Worm (Caenorhabditis elegans): ENCODE measurements around the gene K11E4.6.

K11E4.6 gene

DNA sequence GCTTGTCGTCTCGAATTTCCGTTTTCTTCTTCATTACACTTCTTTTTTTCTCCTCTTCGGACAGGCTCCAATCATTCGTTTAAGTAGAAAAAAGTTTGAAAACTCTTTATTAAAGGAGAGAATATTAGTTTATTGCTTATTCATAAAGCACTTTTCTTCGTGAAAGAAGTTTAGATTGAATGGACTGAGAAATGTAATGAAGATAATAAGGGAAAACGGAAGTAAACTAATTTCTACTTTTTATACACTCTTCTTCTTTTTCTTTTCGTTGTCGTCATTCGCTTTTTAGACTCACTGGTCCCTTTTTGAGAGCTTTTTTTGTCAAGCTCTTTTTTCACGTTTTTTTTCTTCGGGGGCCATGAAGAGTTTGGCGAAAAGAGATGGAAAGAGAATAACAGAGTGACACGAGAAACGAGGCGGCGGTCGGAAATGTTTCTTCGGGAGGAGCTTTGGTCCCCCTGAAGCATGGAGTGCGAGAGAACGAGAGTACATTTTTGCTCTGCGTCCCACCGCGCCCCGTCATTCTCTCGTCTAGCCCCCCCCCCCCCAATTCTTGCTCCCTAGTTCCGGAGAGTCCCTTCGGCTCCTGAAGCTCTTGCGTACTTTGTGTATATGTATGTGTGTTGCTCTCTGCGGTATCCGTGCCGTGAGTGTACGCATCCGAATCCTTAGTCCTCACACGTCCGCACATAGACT, 14.8 kb downstream of the K11E4.6 start:
- no peak for TF ChIP-seq nhr-11 (tag; optimal IDR thresholded peaks at IDR 0.05)
- TF ChIP-seq nhr-6 (tag; optimal IDR thresholded peaks at IDR 0.05): no peak
- peak; percentile 21 for TF ChIP-seq ztf-4 (tag; optimal IDR thresholded peaks at IDR 0.05)
- no peak for TF ChIP-seq elt-3 (tag; optimal IDR thresholded peaks at IDR 0.05)
- no peak for TF ChIP-seq mbf-1 (tag; optimal IDR thresholded peaks at IDR 0.05)
- TF ChIP-seq elt-1 (tag; optimal IDR thresholded peaks at IDR 0.05): no peak
- TF ChIP-seq Y55F3AM.14 (GFP tag; optimal IDR thresholded peaks at IDR 0.05): peak; percentile 83
- TF ChIP-seq peb-1 (tag; optimal IDR thresholded peaks at IDR 0.05): no peak
- TF ChIP-seq ceh-82 (tag; optimal IDR thresholded peaks at IDR 0.05): no peak
- TF ChIP-seq ztf-11 (tag; optimal IDR thresholded peaks at IDR 0.05): no peak
- TF ChIP-seq nhr-12 (tag; optimal IDR thresholded peaks at IDR 0.05): no peak
- no peak for TF ChIP-seq aly-2 (tag; optimal IDR thresholded peaks at IDR 0.05)
- no peak for TF ChIP-seq nhr-21 (tag; optimal IDR thresholded peaks at IDR 0.05)
- TF ChIP-seq alr-1 (tag; optimal IDR thresholded peaks at IDR 0.05): no peak
- TF ChIP-seq ama-1 (optimal IDR thresholded peaks at IDR 0.05): no peak
- no peak for TF ChIP-seq snpc-4 (tag; optimal IDR thresholded peaks at IDR 0.05)
- TF ChIP-seq lin-13 (GFP tag; optimal IDR thresholded peaks at IDR 0.05): peak; percentile 12
- no peak for TF ChIP-seq skn-1 (tag; optimal IDR thresholded peaks at IDR 0.05)
- TF ChIP-seq nhr-23 (tag; optimal IDR thresholded peaks at IDR 0.05): no peak
- TF ChIP-seq nhr-77 (tag; optimal IDR thresholded peaks at IDR 0.05): no peak
- no peak for TF ChIP-seq lin-11 (tag; optimal IDR thresholded peaks at IDR 0.05)
- peak; percentile 37 for TF ChIP-seq zag-1 (tag; optimal IDR thresholded peaks at IDR 0.05)
- TF ChIP-seq F13H6.1 (tag; optimal IDR thresholded peaks at IDR 0.05): peak; percentile 40
- TF ChIP-seq crh-2 (tag; optimal IDR thresholded peaks at IDR 0.05): no peak
- no peak for TF ChIP-seq nhr-237 (tag; optimal IDR thresholded peaks at IDR 0.05)
- no peak for TF ChIP-seq R02D3.7 (tag; optimal IDR thresholded peaks at IDR 0.05)
- TF ChIP-seq nhr-129 (tag; optimal IDR thresholded peaks at IDR 0.05): peak; percentile 9
- TF ChIP-seq unc-39 (tag; optimal IDR thresholded peaks at IDR 0.05): no peak
- peak; percentile 27 for TF ChIP-seq unc-55 (GFP tag; optimal IDR thresholded peaks at IDR 0.05)
- TF ChIP-seq ztf-1 (GFP tag; conservative IDR thresholded peaks at IDR 0.05): no peak
- peak in 1 of 2 experiments; percentile 55 for TF ChIP-seq lsy-2 (tag; optimal IDR thresholded peaks at IDR 0.05)
- TF ChIP-seq sma-9 (GFP tag; optimal IDR thresholded peaks at IDR 0.05): peak; percentile 75
- no peak for TF ChIP-seq sma-9 (tag; optimal IDR thresholded peaks at IDR 0.05)
- no peak for TF ChIP-seq sma-3 (GFP tag; optimal IDR thresholded peaks at IDR 0.05)
- no peak for TF ChIP-seq unc-62 (GFP tag; optimal IDR thresholded peaks at IDR 0.05)
- no peak for TF ChIP-seq mab-5 (tag; optimal IDR thresholded peaks at IDR 0.05)
- TF ChIP-seq blmp-1 (tag; optimal IDR thresholded peaks at IDR 0.05; ENCODE audit: insufficient read depth): no peak
- TF ChIP-seq nhr-25 (tag; optimal IDR thresholded peaks at IDR 0.05): no peak
- peak; percentile 53 to 82 for TF ChIP-seq mdl-1 (tag; optimal IDR thresholded peaks at IDR 0.05)
- TF ChIP-seq dmd-4 (tag; optimal IDR thresholded peaks at IDR 0.05): no peak
- TF ChIP-seq egl-27 (tag; optimal IDR thresholded peaks at IDR 0.05): no peak
- TF ChIP-seq C34F6.9 (tag; optimal IDR thresholded peaks at IDR 0.05): peak; percentile 71
- TF ChIP-seq nhr-10 (tag; optimal IDR thresholded peaks at IDR 0.05): no peak
- peak; percentile 47 for TF ChIP-seq sem-4 (tag; optimal IDR thresholded peaks at IDR 0.05)
- no peak for TF ChIP-seq ZK546.5 (tag; optimal IDR thresholded peaks at IDR 0.05)
- TF ChIP-seq ceh-16 (tag; optimal IDR thresholded peaks at IDR 0.05): no peak
- no peak for TF ChIP-seq lin-39 (tag; optimal IDR thresholded peaks at IDR 0.05)
- TF ChIP-seq fos-1 (tag; optimal IDR thresholded peaks at IDR 0.05): no peak
- TF ChIP-seq gmeb-1 (tag; optimal IDR thresholded peaks at IDR 0.05): no peak

Data from whole organism, L2 larva.